Worm (Caenorhabditis elegans): ENCODE data around the gene Y67H2A.10.

- TF ChIP-seq ama-1 (optimal IDR thresholded peaks at IDR 0.05) (no peak), B0310.2 (tag; optimal IDR thresholded peaks at IDR 0.05) (no peak), hmg-4 (GFP tag; optimal IDR thresholded peaks at IDR 0.05) (no peak)
Observed at ce11 chrIV:13303442-13303841, 14.1 kb upstream of the Y67H2A.10 start, which contains the start of gene Y67H2A.7.
